Fruit fly (Drosophila melanogaster) whole organism, prepupa: Measurements from ENCODE around the gene escl.
A peak's percentile ranks its signal among the peaks of the same experiment; 100 is the strongest.
"Not testable (repeated sequence)": the region's sequence is repeated elsewhere in the genome, so short reads cannot be mapped to it uniquely, and the experiment has no call there.

Experiments
- Blimp-1 ChIP-seq: fragments of 200-800 bp; sonication (Bioruptor generic); optimal IDR thresholded peaks from 3 replicates; lab custom pipeline; 2017; ENCODE audit warnings: missing biosample characterization, missing genetic modification characterization, mild to moderate bottlenecking, moderate library complexity, missing genetic modification reagents
- CG10631 ChIP-seq: fragments of 200-800 bp; sonication (Bioruptor generic); optimal IDR thresholded peaks from 2 replicates; lab custom pipeline; 2016; ENCODE audit warnings: missing biosample characterization, missing genetic modification characterization
- CG10669 ChIP-seq: fragments of 200-800 bp; sonication (Bioruptor generic); optimal IDR thresholded peaks from 3 replicates; lab custom pipeline; 2018; ENCODE audit warnings: missing biosample characterization, mild to moderate bottlenecking, missing genetic modification characterization, moderate library complexity
- CG11762 ChIP-seq: fragments of 200-800 bp; sonication (Bioruptor generic); optimal IDR thresholded peaks from 3 replicates; lab custom pipeline; 2016; ENCODE audit warnings: missing biosample characterization, missing genetic modification characterization; ENCODE audit not compliant: insufficient read depth
- CG1621 ChIP-seq: fragments of 200-800 bp; sonication (Bioruptor generic); optimal IDR thresholded peaks from 3 replicates; lab custom pipeline; 2018; ENCODE audit warnings: missing biosample characterization, mild to moderate bottlenecking, missing genetic modification characterization
- CG16779 ChIP-seq: fragments of 200-800 bp; sonication (Bioruptor generic); optimal IDR thresholded peaks from 3 replicates; lab custom pipeline; 2017; ENCODE audit warnings: missing biosample characterization, mild to moderate bottlenecking, missing genetic modification characterization
- CG31627 ChIP-seq: fragments of 200-800 bp; sonication (Bioruptor generic); optimal IDR thresholded peaks from 3 replicates; lab custom pipeline; 2016; ENCODE audit warnings: missing biosample characterization, missing genetic modification characterization
- CG32006 ChIP-seq: fragments of 200-800 bp; sonication (Bioruptor generic); optimal IDR thresholded peaks from 3 replicates; lab custom pipeline; 2017; ENCODE audit warnings: missing biosample characterization, mild to moderate bottlenecking, missing genetic modification characterization
- CG34406 ChIP-seq: fragments of 200-800 bp; sonication (Bioruptor generic); optimal IDR thresholded peaks from 3 replicates; lab custom pipeline; 2016; ENCODE audit warnings: missing biosample characterization, missing genetic modification characterization
- CG4318 ChIP-seq: fragments of 200-800 bp; sonication (Bioruptor generic); optimal IDR thresholded peaks from 3 replicates; lab custom pipeline; 2017; ENCODE audit warnings: missing biosample characterization, mild to moderate bottlenecking, missing genetic modification characterization
- CG6276 ChIP-seq: fragments of 200-800 bp; sonication (Bioruptor generic); optimal IDR thresholded peaks from 2 replicates; lab custom pipeline; 2017; ENCODE audit warnings: missing biosample characterization, mild to moderate bottlenecking, missing genetic modification characterization
- CG6792 ChIP-seq: fragments of 200-800 bp; sonication (Bioruptor generic); optimal IDR thresholded peaks from 3 replicates; lab custom pipeline; 2016; ENCODE audit warnings: missing biosample characterization, missing genetic modification characterization
- CG6854 ChIP-seq: fragments of 200-800 bp; sonication (Bioruptor generic); optimal IDR thresholded peaks from 2 replicates; lab custom pipeline; 2017; ENCODE audit warnings: missing biosample characterization, mild to moderate bottlenecking, missing genetic modification characterization
- CG7368 ChIP-seq: fragments of 200-800 bp; sonication (Bioruptor generic); optimal IDR thresholded peaks from 3 replicates; lab custom pipeline; 2016; ENCODE audit warnings: missing biosample characterization, missing genetic modification characterization
- CG8632 ChIP-seq: fragments of 200-800 bp; sonication (Bioruptor generic); optimal IDR thresholded peaks from 3 replicates; lab custom pipeline; 2016; ENCODE audit warnings: missing biosample characterization, missing genetic modification characterization
- CG9139 ChIP-seq: fragments of 200-800 bp; sonication (Bioruptor generic); optimal IDR thresholded peaks from 3 replicates; lab custom pipeline; 2017; ENCODE audit warnings: missing biosample characterization, mild to moderate bottlenecking, missing genetic modification characterization
- Eip78C ChIP-seq: fragments of 200-800 bp; sonication (Bioruptor generic); peaks from one replicate; lab custom pipeline; 2016; ENCODE audit warnings: missing biosample characterization, missing genetic modification characterization
- Eip93F ChIP-seq: fragments of 200-800 bp; sonication (Bioruptor generic); optimal IDR thresholded peaks from 2 replicates; lab custom pipeline; 2016; ENCODE audit warnings: missing biosample characterization, mild to moderate bottlenecking, missing genetic modification characterization
- Hr39 ChIP-seq: fragments of 200-800 bp; sonication (Bioruptor generic); optimal IDR thresholded peaks from 2 replicates; lab custom pipeline; 2016; ENCODE audit warnings: missing biosample characterization, missing genetic modification characterization
- Hr4 ChIP-seq: fragments of 200-800 bp; sonication (Bioruptor generic); optimal IDR thresholded peaks from 3 replicates; lab custom pipeline; 2016; ENCODE audit warnings: missing biosample characterization, missing genetic modification characterization
- Met ChIP-seq: fragments of 200-800 bp; sonication (Bioruptor generic); optimal IDR thresholded peaks from 3 replicates; lab custom pipeline; 2016; ENCODE audit warnings: missing biosample characterization, missing genetic modification characterization
- OdsH ChIP-seq: fragments of 200-800 bp; sonication (Bioruptor generic); optimal IDR thresholded peaks from 3 replicates; lab custom pipeline; 2016; ENCODE audit warnings: missing biosample characterization, missing genetic modification characterization
- Smox ChIP-seq: fragments of 200-800 bp; sonication (Bioruptor generic); optimal IDR thresholded peaks from 3 replicates; lab custom pipeline; 2016; ENCODE audit warnings: missing biosample characterization, missing genetic modification characterization
- Sox102F ChIP-seq: fragments of 200-800 bp; sonication (Bioruptor generic); optimal IDR thresholded peaks from 2 replicates; lab custom pipeline; 2016; ENCODE audit warnings: missing biosample characterization, mild to moderate bottlenecking, missing genetic modification characterization
- Sox14 ChIP-seq: fragments of 200-800 bp; sonication (Bioruptor generic); optimal IDR thresholded peaks from 3 replicates; lab custom pipeline; 2016; ENCODE audit warnings: missing biosample characterization, missing genetic modification characterization
- achi ChIP-seq: fragments of 200-800 bp; sonication (Bioruptor generic); optimal IDR thresholded peaks from 3 replicates; lab custom pipeline; 2016; ENCODE audit warnings: missing biosample characterization, missing genetic modification characterization
- acj6 ChIP-seq: fragments of 200-800 bp; sonication (Bioruptor generic); optimal IDR thresholded peaks from 3 replicates; lab custom pipeline; 2016; ENCODE audit warnings: missing biosample characterization, missing genetic modification characterization
- dsx ChIP-seq: fragments of 200-800 bp; optimal IDR thresholded peaks from 3 replicates; lab custom pipeline; 2019; ENCODE audit warnings: missing biosample characterization, mild to moderate bottlenecking, missing genetic modification characterization, moderate library complexity; ENCODE audit not compliant: poor library complexity, severe bottlenecking
- eg ChIP-seq: fragments of 200-800 bp; sonication (Bioruptor generic); IDR thresholded peaks from 3 replicates; pipeline ENCODE4 v1.3.6; 2022; ENCODE audit warnings: missing biosample characterization, missing genetic modification characterization
- esn ChIP-seq: fragments of 200-800 bp; sonication (Bioruptor generic); optimal IDR thresholded peaks from 2 replicates; lab custom pipeline; 2016; ENCODE audit warnings: missing biosample characterization, mild to moderate bottlenecking, missing genetic modification characterization, moderate library complexity
- fd59A ChIP-seq: fragments of 200-800 bp; sonication (Bioruptor generic); optimal IDR thresholded peaks from 2 replicates; lab custom pipeline; 2017; ENCODE audit warnings: missing biosample characterization, mild to moderate bottlenecking, missing genetic modification characterization, missing genetic modification reagents
- fd85E ChIP-seq: fragments of 200-800 bp; sonication (Bioruptor generic); optimal IDR thresholded peaks from 3 replicates; lab custom pipeline; 2016; ENCODE audit warnings: missing biosample characterization, missing genetic modification characterization
- fkh ChIP-seq: fragments of 200-800 bp; sonication (Bioruptor generic); optimal IDR thresholded peaks from 3 replicates; lab custom pipeline; 2017; ENCODE audit warnings: missing biosample characterization, mild to moderate bottlenecking, missing genetic modification characterization, moderate library complexity
- net ChIP-seq: fragments of 200-800 bp; sonication (Bioruptor generic); optimal IDR thresholded peaks from 3 replicates; lab custom pipeline; 2016; ENCODE audit warnings: missing biosample characterization, missing genetic modification characterization
- pdm3 ChIP-seq: fragments of 200-800 bp; sonication (Bioruptor generic); optimal IDR thresholded peaks from 3 replicates; lab custom pipeline; 2016; ENCODE audit warnings: missing biosample characterization, missing genetic modification characterization
- salr ChIP-seq, 2 experiments: fragments of 200-800 bp; sonication (Bioruptor generic); optimal IDR thresholded peaks; 3 replicates each; lab custom pipeline; 2016 to 2018; ENCODE audit warnings: missing biosample characterization in 2 of 2, missing genetic modification characterization in 2 of 2, mild to moderate bottlenecking in 1 of 2
- spab ChIP-seq: fragments of 200-800 bp; sonication (Bioruptor generic); optimal IDR thresholded peaks from 2 replicates; lab custom pipeline; 2017; ENCODE audit warnings: missing biosample characterization, mild to moderate bottlenecking, missing genetic modification characterization, missing genetic modification reagents
- ss ChIP-seq, 2 experiments: fragments of 200-800 bp; sonication (Bioruptor generic); optimal IDR thresholded peaks; 2 replicates in 1 of 2; 3 replicates in 1 of 2; lab custom pipeline; 2017 to 2018; ENCODE audit warnings: mild to moderate bottlenecking in 2 of 2, missing biosample characterization in 2 of 2, missing genetic modification characterization in 2 of 2, moderate library complexity in 1 of 2
- svp ChIP-seq: fragments of 200-800 bp; sonication (Bioruptor generic); peaks from one replicate; lab custom pipeline; 2016; ENCODE audit warnings: missing biosample characterization, missing genetic modification characterization
- topi ChIP-seq: fragments of 200-800 bp; sonication (Bioruptor generic); optimal IDR thresholded peaks from 3 replicates; lab custom pipeline; 2016; ENCODE audit warnings: missing biosample characterization, missing genetic modification characterization
- vri ChIP-seq: fragments of 200-800 bp; sonication (Bioruptor generic); optimal IDR thresholded peaks from 3 replicates; lab custom pipeline; 2016; ENCODE audit warnings: missing biosample characterization, mild to moderate bottlenecking, missing genetic modification characterization

The escl gene

DNA sequence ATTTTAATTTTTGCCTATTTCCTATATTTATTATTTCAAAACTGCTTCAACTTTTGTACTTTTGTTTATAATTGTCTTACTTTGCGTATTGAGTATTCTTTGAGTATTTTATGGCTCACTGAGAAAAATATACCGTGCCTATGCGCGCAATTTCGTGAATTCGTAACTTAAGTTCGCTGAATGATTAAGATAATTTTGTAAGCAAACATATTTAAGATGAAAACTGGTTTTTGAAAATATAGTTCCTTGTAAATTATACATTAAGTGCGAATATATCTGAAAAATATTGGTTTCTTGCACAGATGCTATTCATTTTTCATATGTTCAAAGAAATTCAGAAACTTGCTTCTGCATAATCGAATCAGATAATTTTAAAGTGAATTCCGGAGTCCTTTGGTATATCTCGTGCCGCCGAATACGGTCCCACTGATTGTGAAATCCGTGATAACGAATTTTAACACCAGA lies 8.5 kb downstream of the escl start, which contains the start of the genes CG18787 and Nfs1:
TSS of gene CG18787 (minus strand) at position 101 of the 465 bp plus-strand sequence.
TSS of gene Nfs1 (plus strand) at position 415 of the 465 bp plus-strand sequence.
- TF ChIP-seq salr (GFP tag; optimal IDR thresholded peaks at IDR 0.05; lab: Kevin White, UChicago); vri; CG11762 (GFP tag; lab: Kevin White, UChicago): not testable (repeated sequence)

- TF ChIP-seq ss (GFP tag; optimal IDR thresholded peaks at IDR 0.05; lab: Kevin White, UChicago) (no peak), svp (GFP tag; lab: Kevin White, UChicago) (peak; percentile 55), CG6276 (GFP tag; lab: Kevin White, UChicago) (no peak)
- TF ChIP-seq, all 60 proteins: peak for 1
Observed at dm6 chr2L:12001132-12001531, 10.4 kb downstream of the escl start.

DNA sequence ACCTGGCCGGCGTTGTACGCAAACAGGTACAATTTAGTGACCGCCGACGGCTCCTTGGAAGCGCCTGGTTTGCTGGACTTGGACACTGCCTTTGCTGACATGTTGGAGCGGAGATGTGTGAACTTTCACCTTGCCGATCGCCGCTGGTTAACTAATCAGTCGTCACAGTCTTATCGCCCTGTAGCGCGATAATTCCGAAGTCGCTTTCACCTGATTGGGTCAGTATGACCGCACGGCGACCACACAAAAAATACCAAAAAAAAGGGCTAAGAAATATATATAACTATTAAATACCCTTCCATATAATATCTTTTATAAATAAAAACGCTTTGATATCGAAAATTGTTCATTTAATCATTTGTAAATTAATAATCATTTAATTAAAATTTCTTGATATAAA lies 11.3 kb downstream of the escl start, which contains the start of gene Hacd1:
TSS of gene Hacd1 (minus strand) at position 216 of the 400 bp plus-strand sequence.
- TF ChIP-seq Smox (GFP tag; lab: Kevin White, UChicago) (no peak), svp (GFP tag; lab: Kevin White, UChicago) (peak; percentile 92)

dm6 chr2L:12002922-12003791 lies 12.4 kb downstream of the escl start:
- TF ChIP-seq CG4318 (peak; percentile 14), fd59A (GFP tag; lab: Kevin White, UChicago) (no peak), fkh (GFP tag; lab: Kevin White, UChicago) (no peak), Sox14 (GFP tag; lab: Kevin White, UChicago) (peak; percentile 42), OdsH (peak; percentile 42), CG7368 (GFP tag; lab: Kevin White, UChicago) (peak; percentile 30), net (GFP tag; lab: Kevin White, UChicago) (peak; percentile 68), Eip78C (GFP tag; lab: Kevin White, UChicago) (peak; percentile 80), CG8632 (GFP tag; lab: Kevin White, UChicago) (peak; percentile 28), CG11762 (GFP tag; lab: Kevin White, UChicago) (peak; percentile 16), CG10631 (GFP tag; lab: Kevin White, UChicago) (peak; percentile 31), CG6792 (GFP tag; lab: Kevin White, UChicago) (peak; percentile 15), fd85E (GFP tag; lab: Kevin White, UChicago) (no peak), Smox (GFP tag; lab: Kevin White, UChicago) (peak; percentile 12), CG34406 (peak; percentile 13), Met (GFP tag; lab: Kevin White, UChicago) (peak; percentile 27), dsx (GFP tag; lab: Kevin White, UChicago) (peak; percentile 43), CG16779 (tag; lab: Kevin White, UChicago) (peak; percentile 32), CG1621 (peak; percentile 61), CG31627 (peak; percentile 17), spab (GFP tag; lab: Kevin White, UChicago) (no peak), salr (GFP tag; optimal IDR thresholded peaks at IDR 0.05; lab: Kevin White, UChicago) (peak in 1 of 2 experiments; percentile 28), esn (GFP tag; lab: Kevin White, UChicago) (peak; percentile 48), Eip93F (GFP tag; lab: Kevin White, UChicago) (no peak), CG6854 (peak; percentile 99), Blimp-1 (peak; percentile 35), ss (GFP tag; optimal IDR thresholded peaks at IDR 0.05; lab: Kevin White, UChicago) (peak; percentile 18 to 68), pdm3 (GFP tag; lab: Kevin White, UChicago) (peak; percentile 47), CG6276 (GFP tag; lab: Kevin White, UChicago) (peak; percentile 19), Hr39 (GFP tag; lab: Kevin White, UChicago) (peak; percentile 43), CG9139 (GFP tag; lab: Kevin White, UChicago) (no peak), achi (peak; percentile 35), CG10669 (no peak), Sox102F (GFP tag; lab: Kevin White, UChicago) (peak; percentile 7), eg (GFP tag; lab: Robert Waterston, UW) (no peak), CG32006 (peak; percentile 61), topi (peak; percentile 7), Hr4 (GFP tag; lab: Kevin White, UChicago) (peak; percentile 61), acj6 (GFP tag; lab: Kevin White, UChicago) (peak; percentile 56)
